Worm (Caenorhabditis elegans) whole organism, L1 larva: ENCODE data around the gene srw-82.
A peak's percentile ranks its signal among the peaks of the same experiment; 100 is the strongest.
"Not testable (repeated sequence)": the region's sequence is repeated elsewhere in the genome, so short reads cannot be mapped to it uniquely, and the experiment has no call there.

ENCODE experiments used
- C34B4.2 ChIP-seq: sonication (generic microtip); optimal IDR thresholded peaks from 2 replicates; lab custom pipeline; 2017; ENCODE audit warnings: mild to moderate bottlenecking, missing genetic modification characterization, missing compliant biosample characterization
- blmp-1 ChIP-seq: fragments of 150-350 bp; optimal IDR thresholded peaks from 2 replicates; lab custom pipeline; 2014; ENCODE audit warnings: missing biosample characterization, missing genetic modification characterization
- ceh-63 ChIP-seq: fragments of 200-800 bp; sonication (Bioruptor generic); optimal IDR thresholded peaks from 2 replicates; lab custom pipeline; 2018; ENCODE audit warnings: mild to moderate bottlenecking, missing genetic modification characterization, missing compliant biosample characterization
- ceh-8 ChIP-seq: fragments of 200-800 bp; sonication (Bioruptor generic); optimal IDR thresholded peaks from 2 replicates; lab custom pipeline; 2018; ENCODE audit warnings: mild to moderate bottlenecking, missing genetic modification characterization, moderate library complexity, missing compliant biosample characterization
- ceh-90 ChIP-seq: sonication (generic microtip); optimal IDR thresholded peaks from 2 replicates; lab custom pipeline; 2016; ENCODE audit warnings: missing genetic modification characterization, missing compliant biosample characterization
- efl-1 ChIP-seq, 4 experiments: fragments of 150-350 bp; optimal IDR thresholded peaks in 3 of 4; peaks in 1 of 4; 1 replicate in 1 of 4; 2 replicates in 3 of 4; lab custom pipeline; 2014; ENCODE audit warnings: missing biosample characterization in 2 of 4, missing genetic modification characterization in 2 of 4, missing genetic modification reagents in 2 of 4
- egl-13 ChIP-seq: sonication (generic microtip); optimal IDR thresholded peaks from 2 replicates; lab custom pipeline; 2016; ENCODE audit warnings: missing genotype, missing genetic modification reagents, missing genetic modification characterization, missing compliant biosample characterization
- elt-2 ChIP-seq: sonication (generic microtip); optimal IDR thresholded peaks from 2 replicates; lab custom pipeline; 2016; ENCODE audit warnings: missing genetic modification characterization, mild to moderate bottlenecking, inconsistent platforms, missing compliant biosample characterization, missing genetic modification reagents
- fkh-4 ChIP-seq: sonication (generic microtip); optimal IDR thresholded peaks from 2 replicates; lab custom pipeline; 2016; ENCODE audit warnings: missing compliant biosample characterization, missing genetic modification characterization, borderline replicate concordance
- fkh-8 ChIP-seq: sonication (generic microtip); optimal IDR thresholded peaks from 2 replicates; lab custom pipeline; 2016; ENCODE audit warnings: mild to moderate bottlenecking, missing genetic modification characterization, missing compliant biosample characterization
- fos-1 ChIP-seq: fragments of 150-350 bp; optimal IDR thresholded peaks from 2 replicates; lab custom pipeline; 2014; ENCODE audit warnings: missing biosample characterization, missing genetic modification characterization
- grh-1 ChIP-seq: fragments of 200-800 bp; sonication (Bioruptor generic); IDR thresholded peaks from 2 replicates; pipeline ENCODE4 v1.3.6; 2022; ENCODE audit warnings: missing genetic modification reagents, missing genetic modification characterization, missing compliant biosample characterization
- hlh-17 ChIP-seq: fragments of 200-800 bp; sonication (Bioruptor generic); optimal IDR thresholded peaks from 2 replicates; lab custom pipeline; 2018; ENCODE audit warnings: missing genetic modification characterization, mild to moderate bottlenecking, missing compliant biosample characterization, moderate library complexity, borderline replicate concordance
- lin-14 ChIP-seq: fragments of 200-800 bp; sonication (Bioruptor generic); optimal IDR thresholded peaks from 2 replicates; lab custom pipeline; 2018; ENCODE audit warnings: mild to moderate bottlenecking, missing genetic modification characterization, moderate library complexity, missing compliant biosample characterization
- lsy-2 ChIP-seq, 2 experiments: fragments of 150-350 bp; optimal IDR thresholded peaks; 2 replicates each; lab custom pipeline; 2014; ENCODE audit warnings: missing biosample characterization in 2 of 2, missing genetic modification characterization in 2 of 2
- mab-9 ChIP-seq: fragments of 200-800 bp; sonication (Bioruptor generic); IDR thresholded peaks from 2 replicates; pipeline ENCODE4 v1.3.6; 2022; ENCODE audit warnings: missing genetic modification reagents, missing genetic modification characterization, missing compliant biosample characterization
- mef-2 ChIP-seq: fragments of 150-350 bp; optimal IDR thresholded peaks from 2 replicates; lab custom pipeline; 2014; ENCODE audit warnings: missing biosample characterization, missing genetic modification characterization
- nhr-11 ChIP-seq: fragments of 150-350 bp; optimal IDR thresholded peaks from 2 replicates; lab custom pipeline; 2014; ENCODE audit warnings: missing biosample characterization, missing genetic modification characterization
- nhr-76 ChIP-seq: sonication (generic microtip); optimal IDR thresholded peaks from 2 replicates; lab custom pipeline; 2017; ENCODE audit warnings: missing biosample characterization, missing genetic modification characterization
- nhr-77 ChIP-seq: fragments of 150-350 bp; optimal IDR thresholded peaks from 2 replicates; lab custom pipeline; 2014; ENCODE audit warnings: missing biosample characterization, missing genetic modification characterization
- nhr-84 ChIP-seq: sonication (generic microtip); optimal IDR thresholded peaks from 2 replicates; lab custom pipeline; 2017; ENCODE audit warnings: missing biosample characterization, missing genetic modification characterization
- pag-3 ChIP-seq: sonication (generic microtip); optimal IDR thresholded peaks from 2 replicates; lab custom pipeline; 2017; ENCODE audit warnings: missing genetic modification characterization, mild to moderate bottlenecking, missing compliant biosample characterization, antibody characterized with exemption, borderline replicate concordance; ENCODE audit not compliant: insufficient read depth
- pqm-1 ChIP-seq: sonication (generic microtip); optimal IDR thresholded peaks from 3 replicates; lab custom pipeline; 2017; ENCODE audit warnings: missing biosample characterization, missing genetic modification characterization
- rnt-1 ChIP-seq: sonication (generic microtip); optimal IDR thresholded peaks from 2 replicates; lab custom pipeline; 2016; ENCODE audit warnings: mild to moderate bottlenecking, missing genetic modification characterization, moderate library complexity, missing compliant biosample characterization
- sup-37 ChIP-seq: fragments of 200-800 bp; sonication (Bioruptor generic); optimal IDR thresholded peaks from 2 replicates; lab custom pipeline; 2018; ENCODE audit warnings: mild to moderate bottlenecking, missing genetic modification characterization, missing compliant biosample characterization
- swsn-7 ChIP-seq: sonication (generic microtip); optimal IDR thresholded peaks from 2 replicates; lab custom pipeline; 2016; ENCODE audit warnings: missing genetic modification characterization, missing compliant biosample characterization
- tbx-2 ChIP-seq: sonication (generic microtip); optimal IDR thresholded peaks from 2 replicates; lab custom pipeline; 2016; ENCODE audit warnings: missing genetic modification characterization, missing compliant biosample characterization
- unc-130 ChIP-seq: fragments of 150-350 bp; optimal IDR thresholded peaks from 2 replicates; lab custom pipeline; 2017; ENCODE audit warnings: missing biosample characterization, missing genetic modification characterization, inconsistent platforms
- unc-86 ChIP-seq: sonication (generic microtip); optimal IDR thresholded peaks from 2 replicates; lab custom pipeline; 2016; ENCODE audit warnings: missing genetic modification characterization, missing compliant biosample characterization
- vab-15 ChIP-seq: sonication (generic microtip); optimal IDR thresholded peaks from 2 replicates; lab custom pipeline; 2017; ENCODE audit warnings: missing genotype, mild to moderate bottlenecking, missing genetic modification characterization, missing compliant biosample characterization

Gene srw-82

ce11 chrV:18394203-18394602, 37.3 kb upstream of the srw-82 start, which contains the start of gene Y51A2B.6:
Gene Y51A2B.6 (minus strand): TSS chrV:18394303.
- TF ChIP-seq elt-2 (tag; lab: Kevin White, UChicago) (no peak), rnt-1 (tag; lab: Kevin White, UChicago) (no peak), blmp-1 (tag; lab: Kevin White, UChicago) (no peak), pag-3 (tag; lab: Kevin White, UChicago) (no peak), hlh-17 (no peak), nhr-84 (tag; lab: Kevin White, UChicago) (no peak), mef-2 (no peak), nhr-11 (no peak), lsy-2 (tag; optimal IDR thresholded peaks at IDR 0.05; lab: Kevin White, UChicago) (no peak), swsn-7 (tag; lab: Kevin White, UChicago) (no peak)

DNA sequence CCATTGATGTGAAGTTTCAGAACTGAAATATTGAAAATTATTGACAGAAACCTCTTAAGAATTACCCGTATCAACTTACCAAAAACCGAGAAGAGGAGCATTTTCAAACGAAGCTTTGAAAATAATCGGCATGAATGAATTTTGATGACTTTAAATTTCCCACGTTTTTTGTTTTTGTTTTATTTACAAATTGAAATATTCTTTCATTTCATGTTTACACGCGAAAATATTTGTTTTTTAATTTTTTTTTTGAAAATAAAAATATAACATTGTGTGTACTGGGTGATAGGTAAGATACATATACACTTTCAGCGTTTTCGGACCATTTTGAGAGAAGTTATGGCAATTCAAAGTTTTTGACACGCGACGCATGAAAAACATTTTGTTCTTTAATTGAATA, 35.9 kb upstream of the srw-82 start, which contains the start of gene Y51A2B.9:
Gene Y51A2B.9 (minus strand): TSS at position 101 of the 400 bp plus-strand sequence.
- TF ChIP-seq fkh-4 (tag; lab: Kevin White, UChicago), result no peak
- TF ChIP-seq sup-37 (GFP tag; lab: Kevin White, UChicago), result no peak
- no peak for TF ChIP-seq egl-13
- TF ChIP-seq pag-3 (tag; lab: Kevin White, UChicago), result no peak
- no peak for TF ChIP-seq efl-1 (optimal IDR thresholded peaks at IDR 0.05; lab: Kevin White, UChicago)
- TF ChIP-seq efl-1 (GFP tag; optimal IDR thresholded peaks at IDR 0.05 in 1 of 2; lab: Kevin White, UChicago), result no peak
- TF ChIP-seq lin-14 (GFP tag; lab: Kevin White, UChicago), result no peak
- no peak for TF ChIP-seq nhr-77 (tag; lab: Kevin White, UChicago)
- no peak for TF ChIP-seq tbx-2 (tag; lab: Kevin White, UChicago)
- no peak for TF ChIP-seq ceh-63 (GFP tag; lab: Kevin White, UChicago)
- no peak for TF ChIP-seq unc-86 (tag; lab: Kevin White, UChicago)
- TF ChIP-seq grh-1 (GFP tag; lab: Robert Waterston, UW), result no peak
- TF ChIP-seq ceh-8 (GFP tag; lab: Kevin White, UChicago), result no peak
- no peak for TF ChIP-seq mab-9 (GFP tag; lab: Robert Waterston, UW)

ce11 chrV:18397814-18398213, 33.7 kb upstream of the srw-82 start, which contains the start of gene Y51A2B.16:
Gene Y51A2B.16 (minus strand): TSS chrV:18397914.
- no peak for TF ChIP-seq efl-1 (optimal IDR thresholded peaks at IDR 0.05; lab: Kevin White, UChicago)
- TF ChIP-seq efl-1 (GFP tag; optimal IDR thresholded peaks at IDR 0.05 in 1 of 2; lab: Kevin White, UChicago), result peak in 1 of 2 experiments; percentile 6
- no peak for TF ChIP-seq unc-130 (tag; lab: Kevin White, UChicago)

DNA sequence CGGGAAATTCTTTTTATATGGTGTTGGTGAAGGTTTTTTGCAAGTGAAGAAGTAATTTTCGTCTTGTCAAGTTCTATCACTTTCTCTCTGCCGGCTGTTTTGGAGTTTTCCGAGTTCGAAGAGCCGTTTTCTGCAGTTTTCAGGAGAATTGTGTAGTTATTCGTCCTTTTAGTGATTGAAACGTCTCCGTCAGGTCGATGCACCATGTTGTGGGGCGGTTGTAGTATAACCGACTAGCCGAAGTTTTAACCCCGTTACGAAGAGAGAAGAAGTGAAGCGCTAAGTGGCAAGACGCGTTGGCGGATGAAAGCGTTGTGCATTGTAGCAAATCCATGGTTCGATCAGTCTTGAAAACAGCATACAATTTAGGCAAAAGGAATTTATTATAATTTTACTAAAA, 28.8 kb upstream of the srw-82 start:
- TF ChIP-seq mef-2 (no peak), efl-1 (optimal IDR thresholded peaks at IDR 0.05; lab: Kevin White, UChicago) (no peak), efl-1 (GFP tag; optimal IDR thresholded peaks at IDR 0.05 in 1 of 2; lab: Kevin White, UChicago) (peak in 1 of 2 experiments; percentile 90), nhr-76 (tag; lab: Kevin White, UChicago) (no peak)
- TF ChIP-seq, all 84 proteins: peak for 1

- TF ChIP-seq elt-2, fkh-8, ceh-90 (tag; lab: Kevin White, UChicago): not testable (repeated sequence)
- TF ChIP-seq, all 84 proteins: peak for 0; not testable (repeated sequence) for 84
Measured at ce11 chrV:18404767-18405166, 26.8 kb upstream of the srw-82 start, which contains the start of gene srh-209. Gene srh-209 (minus strand): TSS chrV:18404867.

DNA sequence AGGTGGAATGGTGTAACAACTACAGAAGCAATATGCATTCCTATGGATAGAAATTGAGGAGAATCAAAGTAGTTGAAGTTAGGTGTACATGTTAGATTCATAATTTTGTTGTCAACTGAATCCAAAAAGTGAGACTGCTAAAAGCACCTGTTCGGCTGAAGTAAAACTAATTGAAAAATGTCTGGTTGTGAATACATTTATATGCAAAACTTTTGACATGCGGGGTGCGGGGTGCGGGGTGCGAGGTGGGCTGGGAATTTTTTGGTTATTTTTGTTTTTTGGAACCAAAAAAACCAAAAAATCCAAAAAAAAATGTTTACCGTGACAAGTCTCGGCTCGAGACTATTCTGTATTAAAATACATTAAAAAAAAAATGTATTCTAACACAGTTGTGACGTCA, 21.4 kb upstream of the srw-82 start, which contains the start of gene srh-207:
Gene srh-207 (minus strand): TSS at position 101 of the 400 bp plus-strand sequence.
- TF ChIP-seq pqm-1 (tag; lab: Kevin White, UChicago) (no peak), C34B4.2 (no peak), vab-15 (no peak), fos-1 (tag; lab: Kevin White, UChicago) (no peak)
